Fruit fly (Drosophila melanogaster): Measurements from ENCODE around the gene CG33725.

CG33725 gene

DNA sequence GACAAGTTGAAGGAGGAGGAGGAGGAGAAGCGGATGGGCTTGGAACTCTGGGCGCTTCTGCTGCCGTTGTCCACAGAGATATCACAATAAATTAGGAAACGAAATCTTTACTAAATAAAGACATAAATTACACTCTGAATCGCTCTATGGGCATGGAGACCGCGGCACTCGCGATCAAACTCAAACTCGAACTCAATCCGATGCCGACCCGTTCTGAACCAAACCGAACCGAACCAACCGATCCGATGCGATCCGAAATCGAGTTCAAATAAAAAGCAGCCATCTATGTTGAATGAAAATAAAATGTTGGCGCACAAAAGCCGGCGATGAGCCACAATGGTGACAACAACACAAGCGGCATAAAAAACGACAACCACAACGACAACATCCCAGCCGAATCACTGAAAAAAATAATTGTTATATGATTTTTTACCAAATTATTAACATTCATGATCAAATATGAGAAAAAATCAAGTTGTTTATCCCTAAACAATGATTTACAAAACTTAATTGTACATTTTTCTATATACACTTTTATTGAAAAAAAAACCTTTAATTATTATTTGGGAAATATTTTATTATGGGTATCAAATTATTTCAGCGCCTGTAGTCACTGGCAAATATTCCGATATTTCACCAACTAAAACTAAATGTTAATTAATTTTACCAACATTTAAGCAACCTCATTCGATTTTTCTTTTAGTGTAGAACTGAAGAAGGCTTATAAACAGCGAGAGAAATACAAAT is 25.3 kb upstream of the CG33725 start (continued):
- TF ChIP-seq H15 (GFP tag; IDR thresholded peaks at IDR 0.05) (no peak), Hr51 (GFP tag; optimal IDR thresholded peaks at IDR 0.05) (peak; percentile 40 to 85), NK7.1 (GFP tag; optimal IDR thresholded peaks at IDR 0.05) (peak; percentile 7), CG1529 (GFP tag; optimal IDR thresholded peaks at IDR 0.05) (peak; percentile 77), cato (GFP tag; optimal IDR thresholded peaks at IDR 0.05; ENCODE audit: borderline replicate concordance) (peak; percentile 64), CG10431 (GFP tag; optimal IDR thresholded peaks at IDR 0.05) (peak; percentile 52), TFAM (GFP tag; optimal IDR thresholded peaks at IDR 0.05) (no peak), CG12219 (GFP tag; optimal IDR thresholded peaks at IDR 0.05) (peak; percentile 48), CG13424 (tag; optimal IDR thresholded peaks at IDR 0.05) (peak; percentile 89), chm (GFP tag; IDR thresholded peaks at IDR 0.05) (no peak), cwo (GFP tag; optimal IDR thresholded peaks at IDR 0.05) (peak; percentile 42), Jarid2 (GFP tag; optimal IDR thresholded peaks at IDR 0.05) (peak; percentile 55), CG9215 (GFP tag; IDR thresholded peaks at IDR 0.05) (no peak), CG6254 (GFP tag; optimal IDR thresholded peaks at IDR 0.05) (peak; percentile 80), Sry-δ (GFP tag; optimal IDR thresholded peaks at IDR 0.05) (no peak), Atf-2 (GFP tag; optimal IDR thresholded peaks at IDR 0.05) (peak; percentile 31), Sin3A (optimal IDR thresholded peaks at IDR 0.05) (no peak), ttk (GFP tag; IDR thresholded peaks at IDR 0.05) (peak; percentile 37), ken (GFP tag; IDR thresholded peaks at IDR 0.05) (no peak), CG9797 (GFP tag; optimal IDR thresholded peaks at IDR 0.05) (no peak), pum (GFP tag; optimal IDR thresholded peaks at IDR 0.05) (peak; percentile 49), Ets97D (GFP tag; optimal IDR thresholded peaks at IDR 0.05) (no peak), Hey (tag; optimal IDR thresholded peaks at IDR 0.05) (no peak)

DNA sequence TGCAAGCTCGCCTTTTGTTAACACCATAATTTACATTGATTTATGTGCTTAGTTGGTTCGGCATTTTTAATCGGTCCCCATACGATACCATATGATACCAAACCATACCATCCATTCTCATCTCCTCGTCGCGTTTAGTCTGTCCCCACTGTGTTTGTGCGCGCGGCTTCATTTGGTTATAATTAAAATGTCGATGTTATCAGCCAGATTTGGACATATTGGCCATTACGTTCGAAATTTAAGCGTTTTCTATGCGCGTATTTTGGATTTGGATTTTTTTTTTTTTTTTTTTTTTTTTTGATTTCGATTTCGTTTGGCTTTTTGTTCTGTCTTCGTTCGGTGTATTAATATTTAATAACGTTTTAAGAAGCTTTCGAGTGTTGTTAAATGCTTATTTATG is 20.5 kb upstream of the CG33725 start:
- TF ChIP-seq gcm (GFP tag; optimal IDR thresholded peaks at IDR 0.05) (no peak), gem (tag; optimal IDR thresholded peaks at IDR 0.05) (no peak), grau (tag; optimal IDR thresholded peaks at IDR 0.05) (peak; percentile 80), emc (GFP tag; optimal IDR thresholded peaks at IDR 0.05) (no peak), sd (tag; optimal IDR thresholded peaks at IDR 0.05) (peak; percentile 16), Blimp-1 (GFP tag; optimal IDR thresholded peaks at IDR 0.05) (peak; percentile 77), sens-2 (GFP tag; IDR thresholded peaks at IDR 0.05) (no peak), abd-A (tag; optimal IDR thresholded peaks at IDR 0.05) (peak; percentile 97), sqz (GFP tag; optimal IDR thresholded peaks at IDR 0.05) (peak; percentile 61), CG32532 (GFP tag; IDR thresholded peaks at IDR 0.05) (no peak), vvl (GFP tag; IDR thresholded peaks at IDR 0.05) (0 out of 2 replicates have a peak, but pooled peaks have one; percentile 27), Nf-YA (GFP tag; IDR thresholded peaks at IDR 0.05) (no peak), Nf-YB (GFP tag; optimal IDR thresholded peaks at IDR 0.05) (no peak), oc (tag; optimal IDR thresholded peaks at IDR 0.05) (peak; percentile 76), Awh (GFP tag; IDR thresholded peaks at IDR 0.05) (peak; percentile 87), CG32772 (GFP tag; IDR thresholded peaks at IDR 0.05) (no peak), row (GFP tag; IDR thresholded peaks at IDR 0.05) (0 out of 3 replicates have a peak, but pooled peaks have one; percentile 23), CG7987 (GFP tag; optimal IDR thresholded peaks at IDR 0.05) (no peak), kni (GFP tag; optimal IDR thresholded peaks at IDR 0.05) (peak; percentile 10), jing (GFP tag; optimal IDR thresholded peaks at IDR 0.05) (no peak)
